Worm (Caenorhabditis elegans): Measurements from ENCODE around the gene H17B01.2.

ce11 chrII:1420806-1421463, 49.4 kb upstream of the H17B01.2 start:
- TF ChIP-seq nhr-76 (tag; optimal IDR thresholded peaks at IDR 0.05), result no peak
- no peak for TF ChIP-seq fkh-10 (GFP tag; optimal IDR thresholded peaks at IDR 0.05)
- no peak for TF ChIP-seq nhr-237 (tag; optimal IDR thresholded peaks at IDR 0.05)
- no peak for TF ChIP-seq nhr-12 (tag; optimal IDR thresholded peaks at IDR 0.05)

Measured in whole organism, L3 larva.